Worm (Caenorhabditis elegans): ENCODE measurements around the gene ska-3.

DNA sequence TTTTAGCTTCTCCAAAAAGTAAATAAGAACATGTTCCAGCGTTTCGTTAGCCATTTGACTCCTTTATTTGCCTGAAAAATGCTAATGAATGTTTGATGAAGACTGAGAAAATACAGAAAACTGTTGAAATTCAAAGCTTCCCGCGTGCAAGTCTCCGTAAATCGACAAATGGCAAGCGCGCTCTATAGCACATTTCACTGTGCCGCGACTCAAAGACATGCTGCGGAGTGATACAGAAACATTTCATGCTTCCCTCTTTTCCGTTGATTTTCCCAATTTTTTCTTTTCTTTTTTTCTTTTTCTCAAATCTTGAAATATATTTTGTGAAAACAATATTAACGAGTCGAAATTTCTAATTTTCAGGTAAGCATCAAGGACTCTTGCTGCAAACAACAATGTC is at the start of gene ska-3, which contains the start of gene rps-12:
- TF ChIP-seq R02D3.7 (tag; optimal IDR thresholded peaks at IDR 0.05) (peak; percentile 98), blmp-1 (tag; optimal IDR thresholded peaks at IDR 0.05; ENCODE audit: insufficient read depth) (peak; percentile 94), ama-1 (optimal IDR thresholded peaks at IDR 0.05) (peak; percentile 88), aly-2 (tag; optimal IDR thresholded peaks at IDR 0.05) (no peak), nhr-12 (tag; optimal IDR thresholded peaks at IDR 0.05) (peak; percentile 69), nhr-25 (tag; optimal IDR thresholded peaks at IDR 0.05) (peak; percentile 99), sma-9 (GFP tag; optimal IDR thresholded peaks at IDR 0.05) (peak; percentile 99), sma-9 (tag; optimal IDR thresholded peaks at IDR 0.05) (no peak), elt-1 (tag; optimal IDR thresholded peaks at IDR 0.05) (no peak)

All from whole organism, L2 larva.